Worm (Caenorhabditis elegans) whole organism, L2 larva: ENCODE measurements around the gene Y57A10C.8.

ENCODE experiments used
- ZK546.5 ChIP-seq: sonication (generic microtip); optimal IDR thresholded peaks from 2 replicates; lab custom pipeline; 2017; ENCODE audit warnings: missing biosample characterization, missing genetic modification characterization
- egl-27 ChIP-seq: sonication (generic microtip); optimal IDR thresholded peaks from 3 replicates; lab custom pipeline; 2017; ENCODE audit warnings: missing biosample characterization, missing genetic modification reagents, missing genetic modification characterization
- elt-1 ChIP-seq: fragments of 150-350 bp; optimal IDR thresholded peaks from 2 replicates; lab custom pipeline; 2014; ENCODE audit warnings: missing biosample characterization, missing genetic modification characterization
- elt-3 ChIP-seq: sonication (generic microtip); optimal IDR thresholded peaks from 2 replicates; lab custom pipeline; 2017; ENCODE audit warnings: missing biosample characterization, missing genetic modification characterization
- nhr-237 ChIP-seq: fragments of 150-350 bp; optimal IDR thresholded peaks from 2 replicates; lab custom pipeline; 2014; ENCODE audit warnings: missing biosample characterization, missing genetic modification characterization
- unc-62 ChIP-seq: fragments of 150-350 bp; optimal IDR thresholded peaks from 2 replicates; lab custom pipeline; 2014; ENCODE audit warnings: missing biosample characterization, missing genetic modification reagents, missing genetic modification characterization

DNA sequence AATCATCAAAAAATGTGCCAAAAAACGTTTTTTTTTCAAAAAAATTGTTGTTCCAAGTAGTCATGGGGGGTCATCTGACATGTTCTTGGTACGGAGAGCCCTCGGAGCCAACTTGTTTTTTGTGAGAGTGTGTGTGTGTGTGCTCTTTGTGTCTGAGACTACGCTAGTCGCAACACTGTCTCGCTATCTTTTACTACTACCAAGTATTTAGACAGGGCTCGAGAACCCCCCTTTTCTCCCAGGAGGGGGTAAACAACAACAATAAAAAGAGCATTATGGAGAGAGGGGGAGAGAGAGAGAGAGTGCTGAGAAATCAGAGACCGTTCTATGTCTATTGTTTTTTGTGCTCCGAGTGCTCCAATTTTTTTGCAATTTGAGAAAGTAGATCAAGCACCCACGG, 50.9 kb downstream of the Y57A10C.8 start:
- TF ChIP-seq elt-3: no peak
- TF ChIP-seq ZK546.5 (tag; lab: Kevin White, UChicago): no peak
- TF ChIP-seq nhr-237 (tag; lab: Kevin White, UChicago): no peak
- no peak for TF ChIP-seq egl-27 (tag; lab: Kevin White, UChicago)
- no peak for TF ChIP-seq elt-1 (tag; lab: Kevin White, UChicago)
- no peak for TF ChIP-seq unc-62
